Comparison of ENCODE assay signal across 1 fruit fly cellular context in genomic region chr2L:9448322-9449256, dm6.
TF ChIP-seq lines count a peak whose summit lies in the region.

No protein-coding gene starts in this region.

TF ChIP-seq in whole organism, embryonic, 481 proteins besides CTCF, POLR2A, EP300 and RAD21 (continued from another document):
- no peak for TF ChIP-seq Hr3 (GFP tag; optimal IDR thresholded peaks at IDR 0.05; lab: Kevin White, UChicago)
